Worm (Caenorhabditis elegans) whole organism, L1 larva: ENCODE measurements around the gene clec-50.

Experiments
- C04F5.9 ChIP-seq: sonication (generic microtip); optimal IDR thresholded peaks from 2 replicates; lab custom pipeline; 2016; ENCODE audit warnings: missing genetic modification characterization, missing compliant biosample characterization
- C34B4.2 ChIP-seq: sonication (generic microtip); optimal IDR thresholded peaks from 2 replicates; lab custom pipeline; 2017; ENCODE audit warnings: mild to moderate bottlenecking, missing genetic modification characterization, missing compliant biosample characterization
- alr-1 ChIP-seq: fragments of 200-800 bp; sonication (Bioruptor generic); optimal IDR thresholded peaks from 2 replicates; lab custom pipeline; 2018; ENCODE audit warnings: borderline replicate concordance, mild to moderate bottlenecking, missing genetic modification characterization, missing compliant biosample characterization
- blmp-1 ChIP-seq: fragments of 150-350 bp; optimal IDR thresholded peaks from 2 replicates; lab custom pipeline; 2014; ENCODE audit warnings: missing biosample characterization, missing genetic modification characterization
- ceh-90 ChIP-seq: sonication (generic microtip); optimal IDR thresholded peaks from 2 replicates; lab custom pipeline; 2016; ENCODE audit warnings: missing genetic modification characterization, missing compliant biosample characterization
- efl-1 ChIP-seq, 4 experiments: fragments of 150-350 bp; optimal IDR thresholded peaks in 3 of 4; peaks in 1 of 4; 1 replicate in 1 of 4; 2 replicates in 3 of 4; lab custom pipeline; 2014; ENCODE audit warnings: missing biosample characterization in 2 of 4, missing genetic modification characterization in 2 of 4, missing genetic modification reagents in 2 of 4
- efl-3 ChIP-seq: fragments of 200-800 bp; sonication (Bioruptor generic); optimal IDR thresholded peaks from 2 replicates; lab custom pipeline; 2018; ENCODE audit warnings: mild to moderate bottlenecking, missing genetic modification characterization, missing compliant biosample characterization
- egl-27 ChIP-seq, 2 experiments: fragments of 150-350 bp in 1 of 2; sonication (generic microtip); optimal IDR thresholded peaks; 3 replicates each; lab custom pipeline; 2017 to 2018; ENCODE audit warnings: missing biosample characterization in 2 of 2, missing genetic modification characterization in 2 of 2, missing genetic modification reagents in 2 of 2
- fkh-4 ChIP-seq: sonication (generic microtip); optimal IDR thresholded peaks from 2 replicates; lab custom pipeline; 2016; ENCODE audit warnings: missing compliant biosample characterization, missing genetic modification characterization, borderline replicate concordance
- fkh-8 ChIP-seq: sonication (generic microtip); optimal IDR thresholded peaks from 2 replicates; lab custom pipeline; 2016; ENCODE audit warnings: mild to moderate bottlenecking, missing genetic modification characterization, missing compliant biosample characterization
- fos-1 ChIP-seq: fragments of 150-350 bp; optimal IDR thresholded peaks from 2 replicates; lab custom pipeline; 2014; ENCODE audit warnings: missing biosample characterization, missing genetic modification characterization
- grh-1 ChIP-seq: fragments of 200-800 bp; sonication (Bioruptor generic); IDR thresholded peaks from 2 replicates; pipeline ENCODE4 v1.3.6; 2022; ENCODE audit warnings: missing genetic modification reagents, missing genetic modification characterization, missing compliant biosample characterization
- hlh-17 ChIP-seq: fragments of 200-800 bp; sonication (Bioruptor generic); optimal IDR thresholded peaks from 2 replicates; lab custom pipeline; 2018; ENCODE audit warnings: missing genetic modification characterization, mild to moderate bottlenecking, missing compliant biosample characterization, moderate library complexity, borderline replicate concordance
- irx-1 ChIP-seq: sonication (generic microtip); optimal IDR thresholded peaks from 2 replicates; lab custom pipeline; 2016; ENCODE audit warnings: missing genetic modification characterization, missing compliant biosample characterization
- jun-1 ChIP-seq: fragments of 150-350 bp; optimal IDR thresholded peaks from 2 replicates; lab custom pipeline; 2014; ENCODE audit warnings: missing biosample characterization, missing genetic modification reagents, missing genetic modification characterization
- lin-14 ChIP-seq: fragments of 200-800 bp; sonication (Bioruptor generic); optimal IDR thresholded peaks from 2 replicates; lab custom pipeline; 2018; ENCODE audit warnings: mild to moderate bottlenecking, missing genetic modification characterization, moderate library complexity, missing compliant biosample characterization
- lir-3 ChIP-seq: sonication (generic microtip); optimal IDR thresholded peaks from 2 replicates; lab custom pipeline; 2016; ENCODE audit warnings: mild to moderate bottlenecking, missing genetic modification characterization, moderate library complexity, missing compliant biosample characterization; ENCODE audit not compliant: poor library complexity
- lsy-2 ChIP-seq, 2 experiments: fragments of 150-350 bp; optimal IDR thresholded peaks; 2 replicates each; lab custom pipeline; 2014; ENCODE audit warnings: missing biosample characterization in 2 of 2, missing genetic modification characterization in 2 of 2
- mdl-1 ChIP-seq, 2 experiments: fragments of 150-350 bp; optimal IDR thresholded peaks; 2 replicates each; lab custom pipeline; 2014 to 2017; ENCODE audit warnings: missing biosample characterization in 2 of 2, missing genetic modification characterization in 2 of 2, inconsistent platforms in 1 of 2
- mep-1 ChIP-seq: fragments of 150-350 bp; optimal IDR thresholded peaks from 2 replicates; lab custom pipeline; 2014; ENCODE audit warnings: missing biosample characterization, missing genetic modification characterization
- nhr-11 ChIP-seq: fragments of 150-350 bp; optimal IDR thresholded peaks from 2 replicates; lab custom pipeline; 2014; ENCODE audit warnings: missing biosample characterization, missing genetic modification characterization
- nhr-12 ChIP-seq: sonication (generic microtip); optimal IDR thresholded peaks from 2 replicates; lab custom pipeline; 2017; ENCODE audit warnings: missing biosample characterization, missing genetic modification characterization
- nhr-237 ChIP-seq: fragments of 150-350 bp; optimal IDR thresholded peaks from 2 replicates; lab custom pipeline; 2014; ENCODE audit warnings: missing biosample characterization, missing genetic modification characterization
- nhr-28 ChIP-seq: fragments of 150-350 bp; optimal IDR thresholded peaks from 2 replicates; lab custom pipeline; 2014; ENCODE audit warnings: missing biosample characterization, missing genetic modification characterization
- nhr-71 ChIP-seq: sonication (generic microtip); optimal IDR thresholded peaks from 2 replicates; lab custom pipeline; 2016; ENCODE audit warnings: mild to moderate bottlenecking, missing genetic modification characterization, moderate library complexity, missing compliant biosample characterization
- nhr-77 ChIP-seq: fragments of 150-350 bp; optimal IDR thresholded peaks from 2 replicates; lab custom pipeline; 2014; ENCODE audit warnings: missing biosample characterization, missing genetic modification characterization
- nhr-90 ChIP-seq: sonication (generic microtip); optimal IDR thresholded peaks from 2 replicates; lab custom pipeline; 2016; ENCODE audit warnings: mild to moderate bottlenecking, missing genetic modification characterization, missing compliant biosample characterization; ENCODE audit not compliant: poor library complexity
- snpc-4 ChIP-seq: fragments of 150-350 bp; optimal IDR thresholded peaks from 2 replicates; lab custom pipeline; 2014; ENCODE audit warnings: missing biosample characterization, missing genetic modification characterization
- sox-4 ChIP-seq: sonication (generic microtip); optimal IDR thresholded peaks from 2 replicates; lab custom pipeline; 2016; ENCODE audit warnings: missing genetic modification characterization, missing compliant biosample characterization
- swsn-7 ChIP-seq: sonication (generic microtip); optimal IDR thresholded peaks from 2 replicates; lab custom pipeline; 2016; ENCODE audit warnings: missing genetic modification characterization, missing compliant biosample characterization
- unc-30 ChIP-seq: sonication (generic microtip); optimal IDR thresholded peaks from 2 replicates; lab custom pipeline; 2017; ENCODE audit warnings: missing biosample characterization, missing genetic modification characterization
- unc-98 ChIP-seq: fragments of 200-800 bp; sonication (Bioruptor generic); IDR thresholded peaks from 2 replicates; pipeline ENCODE4 v1.3.6; 2022; ENCODE audit warnings: missing genetic modification characterization, missing compliant biosample characterization
- vab-15 ChIP-seq: sonication (generic microtip); optimal IDR thresholded peaks from 2 replicates; lab custom pipeline; 2017; ENCODE audit warnings: missing genotype, mild to moderate bottlenecking, missing genetic modification characterization, missing compliant biosample characterization
- xbp-1 ChIP-seq: sonication (generic microtip); optimal IDR thresholded peaks from 2 replicates; lab custom pipeline; 2016; ENCODE audit warnings: missing genetic modification characterization, missing compliant biosample characterization

The clec-50 gene

DNA sequence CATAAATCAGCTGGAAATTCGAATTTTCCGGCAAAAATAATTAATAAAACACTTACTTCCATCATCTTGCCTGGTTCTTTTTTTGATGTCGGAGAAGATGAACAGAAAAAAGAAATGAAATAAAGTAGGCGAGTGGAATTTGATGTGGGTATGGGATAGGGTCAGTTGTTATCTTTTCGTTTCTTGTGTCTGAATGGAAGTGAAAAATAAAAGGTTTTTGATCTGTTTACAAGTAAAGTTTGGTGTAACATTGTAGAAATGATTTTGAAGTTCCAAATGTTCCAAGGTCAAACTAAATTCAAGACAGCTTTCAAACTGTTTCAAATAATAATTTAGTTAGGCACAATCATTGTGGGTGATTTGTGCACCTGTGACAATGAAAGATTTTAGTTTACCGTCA is 17.7 kb downstream of the clec-50 start, which contains the start of gene W04E12.7:
W04E12.7 (minus strand) TSS at position 101 of the 400 bp plus-strand sequence.
- no peak for TF ChIP-seq grh-1 (GFP tag; lab: Robert Waterston, UW)
- no peak for TF ChIP-seq jun-1
- TF ChIP-seq vab-15 (tag; lab: Kevin White, UChicago): no peak
- no peak for TF ChIP-seq lin-14 (GFP tag; lab: Kevin White, UChicago)
- TF ChIP-seq sox-4 (tag; lab: Kevin White, UChicago): no peak
- TF ChIP-seq mdl-1 (tag; optimal IDR thresholded peaks at IDR 0.05; lab: Kevin White, UChicago): no peak
- no peak for TF ChIP-seq mep-1
- TF ChIP-seq nhr-90 (tag; lab: Kevin White, UChicago): no peak
- no peak for TF ChIP-seq nhr-12 (tag; lab: Kevin White, UChicago)
- no peak for TF ChIP-seq blmp-1 (tag; lab: Kevin White, UChicago)

DNA sequence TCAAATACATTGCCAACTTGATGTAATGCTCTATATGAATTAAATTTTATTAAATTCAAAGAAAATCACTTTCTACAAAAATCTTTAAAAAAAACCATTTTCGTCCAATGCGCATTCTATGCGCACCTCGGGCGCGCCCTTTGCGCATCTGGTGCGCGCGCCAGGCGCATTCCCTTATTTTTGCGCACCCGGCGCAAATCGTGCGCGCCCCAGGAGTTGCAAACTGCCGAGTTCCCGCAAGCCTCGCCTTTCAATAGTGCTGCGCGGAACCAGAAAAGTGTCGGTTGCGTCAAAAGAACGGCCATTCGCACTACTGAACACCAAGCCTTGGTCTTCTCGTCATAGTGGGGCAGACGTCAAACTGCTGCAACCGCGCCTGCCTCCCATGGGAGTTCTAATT is 21.4 kb downstream of the clec-50 start:
- no peak for TF ChIP-seq nhr-12 (tag; lab: Kevin White, UChicago)
- no peak for TF ChIP-seq xbp-1 (tag; lab: Kevin White, UChicago)
- no peak for TF ChIP-seq jun-1
- TF ChIP-seq nhr-77 (tag; lab: Kevin White, UChicago): no peak
- no peak for TF ChIP-seq lir-3 (tag; lab: Kevin White, UChicago)
- TF ChIP-seq efl-1 (optimal IDR thresholded peaks at IDR 0.05; lab: Kevin White, UChicago): no peak
- peak in 1 of 2 experiments; percentile 6 for TF ChIP-seq efl-1 (GFP tag; optimal IDR thresholded peaks at IDR 0.05 in 1 of 2; lab: Kevin White, UChicago)
- no peak for TF ChIP-seq unc-98 (GFP tag; lab: Robert Waterston, UW)

DNA sequence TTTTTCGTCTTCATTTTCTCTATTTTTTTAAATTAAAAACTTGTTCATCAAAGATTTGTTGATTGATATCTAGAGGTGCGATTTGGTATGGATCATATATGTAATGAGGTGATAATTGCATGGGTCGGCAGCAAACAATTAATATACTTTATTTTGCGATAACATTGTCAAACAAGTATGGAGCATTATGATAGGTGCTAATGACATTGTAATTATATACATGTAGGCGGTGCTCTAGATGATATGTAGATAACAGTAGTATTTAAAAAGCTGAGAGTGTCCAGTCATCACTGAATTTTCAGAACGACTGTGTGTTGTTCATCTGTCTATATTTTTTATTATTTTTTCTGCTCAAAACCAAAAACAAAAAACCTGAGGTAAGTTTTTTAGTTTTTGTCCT is 24.9 kb downstream of the clec-50 start, which contains the start of gene Y116F11A.1:
Y116F11A.1 (plus strand) TSS at position 301 of the 400 bp plus-strand sequence.
- TF ChIP-seq efl-3 (no peak), nhr-77 (tag; lab: Kevin White, UChicago) (no peak), nhr-11 (tag; lab: Kevin White, UChicago) (no peak), ceh-90 (tag; lab: Kevin White, UChicago) (no peak), lsy-2 (tag; optimal IDR thresholded peaks at IDR 0.05; lab: Kevin White, UChicago) (no peak), sox-4 (tag; lab: Kevin White, UChicago) (no peak), egl-27 (tag; optimal IDR thresholded peaks at IDR 0.05; lab: Kevin White, UChicago) (no peak), unc-30 (tag; lab: Kevin White, UChicago) (no peak), jun-1 (no peak), hlh-17 (GFP tag; lab: Kevin White, UChicago) (no peak)

DNA sequence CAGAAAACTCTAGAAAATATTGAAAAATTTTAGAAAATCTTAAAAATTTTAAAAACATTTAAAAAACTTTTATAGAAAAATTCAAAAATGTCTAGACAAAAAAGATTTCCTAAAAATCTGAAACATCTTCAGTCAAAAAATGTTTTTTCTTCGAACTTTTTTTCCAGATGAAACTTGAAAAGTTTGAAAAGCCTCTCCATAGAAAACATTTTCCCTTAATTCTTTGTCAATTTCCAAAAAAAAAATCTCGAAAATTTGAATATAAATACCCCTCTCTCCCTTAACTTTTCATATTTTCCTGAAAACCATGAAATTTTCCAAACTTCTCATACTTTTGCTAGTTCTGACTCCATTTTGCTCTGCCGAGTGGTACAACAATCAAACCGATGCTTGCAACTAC is 26.4 kb downstream of the clec-50 start, which contains the start of gene Y116F11A.3:
Y116F11A.3 (plus strand) TSS at position 301 of the 400 bp plus-strand sequence.
- TF ChIP-seq irx-1 (tag; lab: Kevin White, UChicago) (no peak), C04F5.9 (tag; lab: Kevin White, UChicago) (no peak), fos-1 (tag; lab: Kevin White, UChicago) (no peak), swsn-7 (tag; lab: Kevin White, UChicago) (no peak), C34B4.2 (tag; lab: Kevin White, UChicago) (no peak), nhr-28 (tag; lab: Kevin White, UChicago) (no peak), nhr-11 (tag; lab: Kevin White, UChicago) (no peak), fkh-4 (tag; lab: Kevin White, UChicago) (no peak), snpc-4 (tag; lab: Kevin White, UChicago) (no peak), nhr-71 (tag; lab: Kevin White, UChicago) (no peak), alr-1 (tag; lab: Kevin White, UChicago) (no peak), nhr-237 (tag; lab: Kevin White, UChicago) (no peak), nhr-90 (tag; lab: Kevin White, UChicago) (no peak), fkh-8 (no peak)
- TF ChIP-seq, all 84 proteins: peak for 0
